Worm (Caenorhabditis elegans) whole organism, L2 larva: Measurements from ENCODE around the gene C34B4.4.

Source experiments
- C34F6.9 ChIP-seq: fragments of 150-350 bp; optimal IDR thresholded peaks from 2 replicates; lab custom pipeline; 2014; ENCODE audit warnings: missing biosample characterization, missing genetic modification characterization
- F13H6.1 ChIP-seq: sonication (generic microtip); optimal IDR thresholded peaks from 2 replicates; lab custom pipeline; 2016; ENCODE audit warnings: missing genetic modification characterization, missing compliant biosample characterization
- R02D3.7 ChIP-seq: fragments of 150-350 bp; optimal IDR thresholded peaks from 2 replicates; lab custom pipeline; 2014; ENCODE audit warnings: missing biosample characterization, missing genetic modification characterization
- Y55F3AM.14 ChIP-seq: fragments of 200-800 bp; sonication (Bioruptor generic); optimal IDR thresholded peaks from 2 replicates; lab custom pipeline; 2018; ENCODE audit warnings: mild to moderate bottlenecking, missing genetic modification characterization, missing compliant biosample characterization
- ZK546.5 ChIP-seq: sonication (generic microtip); optimal IDR thresholded peaks from 2 replicates; lab custom pipeline; 2017; ENCODE audit warnings: missing biosample characterization, missing genetic modification characterization
- alr-1 ChIP-seq: fragments of 150-350 bp; optimal IDR thresholded peaks from 2 replicates; lab custom pipeline; 2014; ENCODE audit warnings: missing biosample characterization, missing genetic modification characterization
- aly-2 ChIP-seq: fragments of 150-350 bp; optimal IDR thresholded peaks from 2 replicates; lab custom pipeline; 2014; ENCODE audit warnings: missing biosample characterization, missing genetic modification characterization
- ama-1 ChIP-seq: fragments of 150-350 bp; optimal IDR thresholded peaks from 2 replicates; lab custom pipeline; 2018; ENCODE audit warnings: inconsistent platforms
- blmp-1 ChIP-seq: sonication (generic microtip); optimal IDR thresholded peaks from 2 replicates; lab custom pipeline; 2017; ENCODE audit warnings: missing genetic modification characterization, mild to moderate bottlenecking, missing compliant biosample characterization, antibody characterized with exemption, moderate library complexity; ENCODE audit not compliant: insufficient read depth
- ceh-16 ChIP-seq: fragments of 150-350 bp; optimal IDR thresholded peaks from 2 replicates; lab custom pipeline; 2014; ENCODE audit warnings: missing biosample characterization, missing genetic modification characterization
- ceh-82 ChIP-seq: fragments of 150-350 bp; optimal IDR thresholded peaks from 2 replicates; lab custom pipeline; 2014; ENCODE audit warnings: missing biosample characterization, missing genetic modification characterization
- crh-2 ChIP-seq: sonication (generic microtip); optimal IDR thresholded peaks from 2 replicates; lab custom pipeline; 2017; ENCODE audit warnings: missing biosample characterization, missing genetic modification characterization
- dmd-4 ChIP-seq: sonication (generic microtip); optimal IDR thresholded peaks from 2 replicates; lab custom pipeline; 2017; ENCODE audit warnings: missing biosample characterization, missing genetic modification characterization
- egl-27 ChIP-seq: sonication (generic microtip); optimal IDR thresholded peaks from 3 replicates; lab custom pipeline; 2017; ENCODE audit warnings: missing biosample characterization, missing genetic modification reagents, missing genetic modification characterization
- elt-1 ChIP-seq: fragments of 150-350 bp; optimal IDR thresholded peaks from 2 replicates; lab custom pipeline; 2014; ENCODE audit warnings: missing biosample characterization, missing genetic modification characterization
- elt-3 ChIP-seq: sonication (generic microtip); optimal IDR thresholded peaks from 2 replicates; lab custom pipeline; 2017; ENCODE audit warnings: missing biosample characterization, missing genetic modification characterization
- fos-1 ChIP-seq: fragments of 150-350 bp; optimal IDR thresholded peaks from 2 replicates; lab custom pipeline; 2014; ENCODE audit warnings: missing biosample characterization, missing genetic modification characterization
- lin-11 ChIP-seq: fragments of 150-350 bp; sonication (generic microtip); optimal IDR thresholded peaks from 2 replicates; lab custom pipeline; 2014; ENCODE audit warnings: missing biosample characterization, missing genetic modification characterization, inconsistent platforms, mixed read lengths
- lin-39 ChIP-seq: fragments of 150-350 bp; optimal IDR thresholded peaks from 2 replicates; lab custom pipeline; 2014; ENCODE audit warnings: missing biosample characterization, missing genetic modification reagents, missing genetic modification characterization
- mab-5 ChIP-seq: fragments of 150-350 bp; optimal IDR thresholded peaks from 2 replicates; lab custom pipeline; 2014; ENCODE audit warnings: missing biosample characterization, missing genetic modification characterization
- mbf-1 ChIP-seq: sonication (generic microtip); optimal IDR thresholded peaks from 2 replicates; lab custom pipeline; 2017; ENCODE audit warnings: missing biosample characterization, missing genetic modification characterization
- mdl-1 ChIP-seq, 2 experiments: fragments of 150-350 bp in 1 of 2; sonication (generic microtip) in 1 of 2; optimal IDR thresholded peaks; 2 replicates each; lab custom pipeline; 2017; ENCODE audit warnings: missing biosample characterization in 2 of 2, missing genetic modification characterization in 2 of 2
- nhr-10 ChIP-seq: sonication (generic microtip); optimal IDR thresholded peaks from 2 replicates; lab custom pipeline; 2017; ENCODE audit warnings: missing biosample characterization, missing genetic modification characterization
- nhr-11 ChIP-seq: fragments of 150-350 bp; optimal IDR thresholded peaks from 2 replicates; lab custom pipeline; 2014; ENCODE audit warnings: missing biosample characterization, missing genetic modification characterization
- nhr-12 ChIP-seq: fragments of 150-350 bp; optimal IDR thresholded peaks from 2 replicates; lab custom pipeline; 2014; ENCODE audit warnings: missing biosample characterization, missing genetic modification characterization
- nhr-129 ChIP-seq: fragments of 150-350 bp; optimal IDR thresholded peaks from 2 replicates; lab custom pipeline; 2014; ENCODE audit warnings: missing biosample characterization, missing genetic modification characterization
- nhr-23 ChIP-seq: fragments of 150-350 bp; optimal IDR thresholded peaks from 2 replicates; lab custom pipeline; 2014; ENCODE audit warnings: missing biosample characterization, missing genetic modification reagents, missing genetic modification characterization
- nhr-25 ChIP-seq: fragments of 150-350 bp; sonication (generic microtip); optimal IDR thresholded peaks from 3 replicates; lab custom pipeline; 2014; ENCODE audit warnings: missing biosample characterization, missing genetic modification characterization
- nhr-6 ChIP-seq: fragments of 150-350 bp; optimal IDR thresholded peaks from 2 replicates; lab custom pipeline; 2014; ENCODE audit warnings: missing biosample characterization, missing genetic modification characterization
- nhr-77 ChIP-seq: fragments of 150-350 bp; optimal IDR thresholded peaks from 2 replicates; lab custom pipeline; 2014; ENCODE audit warnings: missing biosample characterization, missing genetic modification characterization
- sem-4 ChIP-seq: fragments of 150-350 bp; optimal IDR thresholded peaks from 2 replicates; lab custom pipeline; 2014; ENCODE audit warnings: missing biosample characterization, missing genetic modification reagents, missing genetic modification characterization
- skn-1 ChIP-seq: sonication (generic microtip); optimal IDR thresholded peaks from 2 replicates; lab custom pipeline; 2017; ENCODE audit warnings: missing biosample characterization, missing genetic modification characterization
- sma-3 ChIP-seq: sonication (generic microtip); optimal IDR thresholded peaks from 2 replicates; lab custom pipeline; 2016; ENCODE audit warnings: missing genetic modification reagents, missing genetic modification characterization, missing compliant biosample characterization
- sma-9 ChIP-seq, 2 experiments: fragments of 150-350 bp in 1 of 2; sonication (generic microtip) in 1 of 2; optimal IDR thresholded peaks; 2 replicates each; lab custom pipeline; 2014 to 2016; ENCODE audit warnings: missing genetic modification characterization in 2 of 2, mild to moderate bottlenecking in 1 of 2, missing biosample characterization in 1 of 2, missing compliant biosample characterization in 1 of 2, missing genetic modification reagents in 1 of 2, moderate library complexity in 1 of 2
- snpc-4 ChIP-seq: fragments of 150-350 bp; optimal IDR thresholded peaks from 2 replicates; lab custom pipeline; 2014; ENCODE audit warnings: missing biosample characterization, missing genetic modification characterization
- unc-39 ChIP-seq: fragments of 150-350 bp; optimal IDR thresholded peaks from 2 replicates; lab custom pipeline; 2014; ENCODE audit warnings: missing biosample characterization, missing genetic modification characterization
- unc-55 ChIP-seq: fragments of 150-350 bp; sonication (generic microtip); optimal IDR thresholded peaks from 3 replicates; lab custom pipeline; 2014; ENCODE audit warnings: missing biosample characterization, missing genetic modification reagents, missing genetic modification characterization
- unc-62 ChIP-seq: fragments of 150-350 bp; optimal IDR thresholded peaks from 2 replicates; lab custom pipeline; 2014; ENCODE audit warnings: missing biosample characterization, missing genetic modification reagents, missing genetic modification characterization
- zag-1 ChIP-seq: fragments of 150-350 bp; optimal IDR thresholded peaks from 2 replicates; lab custom pipeline; 2014; ENCODE audit warnings: missing biosample characterization, missing genetic modification characterization
- ztf-1 ChIP-seq: fragments of 200-800 bp; sonication (Bioruptor generic); conservative IDR thresholded peaks from 2 replicates; pipeline ENCODE4 v1.3.6; 2022; ENCODE audit warnings: missing genetic modification characterization, missing compliant biosample characterization
- ztf-11 ChIP-seq: sonication (generic microtip); optimal IDR thresholded peaks from 2 replicates; lab custom pipeline; 2017; ENCODE audit warnings: missing biosample characterization, missing genetic modification characterization
- ztf-4 ChIP-seq: fragments of 150-350 bp; optimal IDR thresholded peaks from 2 replicates; lab custom pipeline; 2014; ENCODE audit warnings: missing biosample characterization, missing genetic modification characterization

The C34B4.4 gene

ce11 chrV:13120097-13120496 is 29.9 kb downstream of the C34B4.4 start, which contains the start of gene max-1:
max-1 (minus strand) TSS chrV:13120220.
- TF ChIP-seq nhr-10 (tag; lab: Kevin White, UChicago) (no peak), alr-1 (no peak), zag-1 (tag; lab: Kevin White, UChicago) (no peak), sma-3 (GFP tag; lab: Kevin White, UChicago) (no peak), unc-55 (GFP tag; lab: Kevin White, UChicago) (no peak), elt-3 (tag; lab: Kevin White, UChicago) (no peak), mbf-1 (tag; lab: Kevin White, UChicago) (no peak), unc-62 (GFP tag; lab: Kevin White, UChicago) (no peak), ceh-16 (no peak), nhr-23 (no peak), F13H6.1 (tag; lab: Kevin White, UChicago) (no peak), nhr-12 (tag; lab: Kevin White, UChicago) (no peak), aly-2 (no peak), elt-1 (tag; lab: Kevin White, UChicago) (no peak), ztf-11 (tag; lab: Kevin White, UChicago) (no peak), dmd-4 (tag; lab: Kevin White, UChicago) (no peak), nhr-129 (tag; lab: Kevin White, UChicago) (no peak), sma-9 (GFP tag; optimal IDR thresholded peaks at IDR 0.05; lab: Kevin White, UChicago) (no peak), sma-9 (tag; optimal IDR thresholded peaks at IDR 0.05; lab: Kevin White, UChicago) (no peak), nhr-11 (tag; lab: Kevin White, UChicago) (no peak), nhr-77 (tag; lab: Kevin White, UChicago) (no peak)

- no peak for TF ChIP-seq unc-55 (GFP tag; lab: Kevin White, UChicago)
- TF ChIP-seq ceh-16: no peak
- TF ChIP-seq R02D3.7: no peak
- no peak for TF ChIP-seq nhr-10 (tag; lab: Kevin White, UChicago)
- TF ChIP-seq dmd-4 (tag; lab: Kevin White, UChicago): no peak
- no peak for TF ChIP-seq ztf-4
- TF ChIP-seq mab-5 (tag; lab: Kevin White, UChicago): no peak
- no peak for TF ChIP-seq mbf-1 (tag; lab: Kevin White, UChicago)
- no peak for TF ChIP-seq nhr-6 (tag; lab: Kevin White, UChicago)
- TF ChIP-seq unc-62 (GFP tag; lab: Kevin White, UChicago): no peak
- TF ChIP-seq unc-39: no peak
- no peak for TF ChIP-seq Y55F3AM.14 (GFP tag; lab: Kevin White, UChicago)
- no peak for TF ChIP-seq alr-1
- TF ChIP-seq sma-9 (GFP tag; optimal IDR thresholded peaks at IDR 0.05; lab: Kevin White, UChicago): no peak
- no peak for TF ChIP-seq sma-9 (tag; optimal IDR thresholded peaks at IDR 0.05; lab: Kevin White, UChicago)
- TF ChIP-seq elt-3 (tag; lab: Kevin White, UChicago): no peak
- TF ChIP-seq ztf-11 (tag; lab: Kevin White, UChicago): no peak
- no peak for TF ChIP-seq nhr-129 (tag; lab: Kevin White, UChicago)
- TF ChIP-seq nhr-12 (tag; lab: Kevin White, UChicago): no peak
- TF ChIP-seq ztf-1 (GFP tag; lab: Robert Waterston, UW): no peak
- no peak for TF ChIP-seq nhr-11 (tag; lab: Kevin White, UChicago)
Measured at ce11 chrV:13121266-13121665, 31.1 kb downstream of the C34B4.4 start.

ce11 chrV:13129895-13130294 is 39.7 kb downstream of the C34B4.4 start, which contains the start of gene eat-6:
eat-6 (minus strand) TSS chrV:13129995.
- TF ChIP-seq sma-9 (GFP tag; optimal IDR thresholded peaks at IDR 0.05; lab: Kevin White, UChicago) (no peak), sma-9 (tag; optimal IDR thresholded peaks at IDR 0.05; lab: Kevin White, UChicago) (no peak), unc-62 (GFP tag; lab: Kevin White, UChicago) (no peak), egl-27 (tag; lab: Kevin White, UChicago) (no peak), unc-39 (no peak), dmd-4 (tag; lab: Kevin White, UChicago) (no peak), nhr-77 (tag; lab: Kevin White, UChicago) (no peak), C34F6.9 (no peak), nhr-25 (no peak), mbf-1 (tag; lab: Kevin White, UChicago) (no peak), ztf-1 (GFP tag; lab: Robert Waterston, UW) (no peak), Y55F3AM.14 (GFP tag; lab: Kevin White, UChicago) (no peak), nhr-10 (tag; lab: Kevin White, UChicago) (no peak), ceh-82 (no peak), sem-4 (tag; lab: Kevin White, UChicago) (no peak), elt-1 (tag; lab: Kevin White, UChicago) (no peak), crh-2 (tag; lab: Kevin White, UChicago) (no peak)

ce11 chrV:13130439-13130840 is 40.2 kb downstream of the C34B4.4 start:
- TF ChIP-seq ceh-16: no peak
- TF ChIP-seq unc-55 (GFP tag; lab: Kevin White, UChicago): peak; percentile 78
- TF ChIP-seq sma-3 (GFP tag; lab: Kevin White, UChicago): no peak
- TF ChIP-seq ztf-11 (tag; lab: Kevin White, UChicago): no peak
- no peak for TF ChIP-seq aly-2
- no peak for TF ChIP-seq Y55F3AM.14 (GFP tag; lab: Kevin White, UChicago)
- peak; percentile 74 for TF ChIP-seq C34F6.9
- TF ChIP-seq ZK546.5 (tag; lab: Kevin White, UChicago): no peak
- no peak for TF ChIP-seq ztf-1 (GFP tag; lab: Robert Waterston, UW)
- TF ChIP-seq snpc-4 (tag; lab: Kevin White, UChicago): no peak
- TF ChIP-seq alr-1: no peak
- no peak for TF ChIP-seq skn-1 (tag; lab: Kevin White, UChicago)
- TF ChIP-seq nhr-25: no peak
- no peak for TF ChIP-seq elt-1 (tag; lab: Kevin White, UChicago)
- TF ChIP-seq nhr-10 (tag; lab: Kevin White, UChicago): no peak
- TF ChIP-seq F13H6.1 (tag; lab: Kevin White, UChicago): peak; percentile 79
- TF ChIP-seq blmp-1 (tag; lab: Kevin White, UChicago): no peak
- no peak for TF ChIP-seq nhr-11 (tag; lab: Kevin White, UChicago)
- no peak for TF ChIP-seq lin-39 (tag; lab: Kevin White, UChicago)
- peak; percentile 37 for TF ChIP-seq unc-39
- TF ChIP-seq lin-11: peak; percentile 73
- TF ChIP-seq fos-1: peak; percentile 64
- no peak for TF ChIP-seq nhr-6 (tag; lab: Kevin White, UChicago)
- no peak for TF ChIP-seq mbf-1 (tag; lab: Kevin White, UChicago)
- no peak for TF ChIP-seq ama-1 (lab: Kevin White, UChicago)
- TF ChIP-seq mdl-1 (tag; optimal IDR thresholded peaks at IDR 0.05; lab: Kevin White, UChicago): no peak
